Fruit fly (Drosophila melanogaster) whole organism, adult: ENCODE results near the gene Ugt36A1.

Experiments used
- CG11617 ChIP-seq: fragments of 200-800 bp; sonication (Bioruptor generic); optimal IDR thresholded peaks from 2 replicates; lab custom pipeline; 2017; ENCODE audit warnings: mild to moderate bottlenecking, missing biosample characterization, missing genetic modification reagents, missing genetic modification characterization
- CG12768 ChIP-seq: fragments of 200-800 bp; sonication (Bioruptor generic); optimal IDR thresholded peaks from 2 replicates; lab custom pipeline; 2017; ENCODE audit warnings: missing biosample characterization, missing genetic modification characterization, mild to moderate bottlenecking, moderate library complexity, missing genetic modification reagents
- CG14711 ChIP-seq: fragments of 200-800 bp; sonication (Bioruptor generic); optimal IDR thresholded peaks from 2 replicates; lab custom pipeline; 2018; ENCODE audit warnings: missing biosample characterization, mild to moderate bottlenecking, missing genetic modification characterization, moderate library complexity
- CG1620 ChIP-seq: fragments of 200-800 bp; sonication (Bioruptor generic); optimal IDR thresholded peaks from 2 replicates; lab custom pipeline; 2016; ENCODE audit warnings: missing biosample characterization, missing genetic modification characterization
- CG33017 ChIP-seq: fragments of 200-800 bp; sonication (Bioruptor generic); optimal IDR thresholded peaks from 2 replicates; lab custom pipeline; 2018; ENCODE audit warnings: missing biosample characterization, mild to moderate bottlenecking, missing genetic modification characterization, moderate library complexity
- CG5204 ChIP-seq: fragments of 200-800 bp; sonication (Bioruptor generic); optimal IDR thresholded peaks from 2 replicates; lab custom pipeline; 2016; ENCODE audit warnings: missing biosample characterization, missing genetic modification characterization
- CG7045 ChIP-seq: fragments of 200-800 bp; sonication (Bioruptor generic); optimal IDR thresholded peaks from 2 replicates; lab custom pipeline; 2017; ENCODE audit warnings: missing biosample characterization, mild to moderate bottlenecking, missing genetic modification characterization
- CG7101 ChIP-seq: fragments of 200-800 bp; sonication (Bioruptor generic); optimal IDR thresholded peaks from 2 replicates; lab custom pipeline; 2018; ENCODE audit warnings: missing biosample characterization, mild to moderate bottlenecking, missing genetic modification characterization, moderate library complexity
- Clk ChIP-seq: fragments of 200-800 bp; sonication (Bioruptor generic); optimal IDR thresholded peaks from 2 replicates; lab custom pipeline; 2017; ENCODE audit warnings: missing biosample characterization, missing genetic modification characterization
- Crg-1 ChIP-seq: fragments of 200-800 bp; sonication (Bioruptor generic); optimal IDR thresholded peaks from 2 replicates; lab custom pipeline; 2016; ENCODE audit warnings: missing biosample characterization, missing genetic modification characterization
- Hr96 ChIP-seq: fragments of 200-800 bp; sonication (Bioruptor generic); optimal IDR thresholded peaks from 2 replicates; lab custom pipeline; 2016; ENCODE audit warnings: missing biosample characterization, missing genetic modification characterization
- Mnt ChIP-seq: fragments of 200-800 bp; sonication (Bioruptor generic); optimal IDR thresholded peaks from 2 replicates; lab custom pipeline; 2016; ENCODE audit warnings: missing biosample characterization, mild to moderate bottlenecking, missing genetic modification characterization
- bab1 ChIP-seq: fragments of 200-800 bp; sonication (Bioruptor generic); optimal IDR thresholded peaks from 3 replicates; lab custom pipeline; 2019; ENCODE audit warnings: missing biosample characterization, mild to moderate bottlenecking, missing genetic modification characterization, moderate library complexity
- cic ChIP-seq: fragments of 200-800 bp; sonication (Bioruptor generic); optimal IDR thresholded peaks from 2 replicates; lab custom pipeline; 2017; ENCODE audit warnings: missing biosample characterization, mild to moderate bottlenecking, missing genetic modification characterization, moderate library complexity
- cnc ChIP-seq, 2 experiments: fragments of >200 bp; optimal IDR thresholded peaks; 2 replicates each; lab custom pipeline; 2017
- kay ChIP-seq: fragments of 200-800 bp; sonication (Bioruptor generic); peaks from one replicate; lab custom pipeline; 2016; ENCODE audit warnings: missing biosample characterization, missing genetic modification characterization, borderline replicate concordance
- ovo ChIP-seq: fragments of 200-800 bp; sonication (Bioruptor generic); optimal IDR thresholded peaks from 2 replicates; lab custom pipeline; 2016; ENCODE audit warnings: missing biosample characterization, missing genetic modification characterization
- pad ChIP-seq: fragments of 200-800 bp; sonication (Bioruptor generic); optimal IDR thresholded peaks from 3 replicates; lab custom pipeline; 2017; ENCODE audit warnings: missing biosample characterization, missing genetic modification characterization, mild to moderate bottlenecking, moderate library complexity, missing genetic modification reagents
- tj ChIP-seq: fragments of 200-800 bp; sonication (Bioruptor generic); optimal IDR thresholded peaks from 3 replicates; lab custom pipeline; 2017; ENCODE audit warnings: missing biosample characterization, mild to moderate bottlenecking, missing genetic modification characterization, moderate library complexity
- toe ChIP-seq: fragments of 200-800 bp; sonication (Bioruptor generic); optimal IDR thresholded peaks from 2 replicates; lab custom pipeline; 2016; ENCODE audit warnings: missing biosample characterization, missing genetic modification characterization

The Ugt36A1 gene

dm6 chr2L:3669034-3669433, 50.1 kb downstream of the Ugt36A1 start, which contains the start of gene Sfp24Bd:
Gene Sfp24Bd (minus strand): TSS chr2L:3669134.
- no peak for TF ChIP-seq toe (GFP tag; lab: Kevin White, UChicago)
- TF ChIP-seq CG12768 (GFP tag; lab: Kevin White, UChicago): no peak
- TF ChIP-seq Clk: no peak
- TF ChIP-seq cnc (optimal IDR thresholded peaks at IDR 0.05; lab: Kevin White, UChicago): no peak
- no peak for TF ChIP-seq Crg-1 (GFP tag; lab: Kevin White, UChicago)
- no peak for TF ChIP-seq cic
- no peak for TF ChIP-seq CG7101
- TF ChIP-seq Hr96 (GFP tag; lab: Kevin White, UChicago): no peak
- TF ChIP-seq tj: no peak
- TF ChIP-seq CG33017 (tag; lab: Kevin White, UChicago): no peak
- TF ChIP-seq CG7045 (GFP tag; lab: Kevin White, UChicago): no peak
- no peak for TF ChIP-seq CG14711 (tag; lab: Kevin White, UChicago)
- no peak for TF ChIP-seq ovo (GFP tag; lab: Kevin White, UChicago)
- TF ChIP-seq kay (GFP tag; lab: Kevin White, UChicago): no peak
- TF ChIP-seq Mnt: no peak
- no peak for TF ChIP-seq CG1620
- TF ChIP-seq pad (GFP tag; lab: Kevin White, UChicago): no peak
- no peak for TF ChIP-seq CG5204 (GFP tag; lab: Kevin White, UChicago)
- no peak for TF ChIP-seq CG11617 (GFP tag; lab: Kevin White, UChicago)
- TF ChIP-seq bab1 (GFP tag; lab: Kevin White, UChicago): no peak

- TF ChIP-seq CG12768 (GFP tag; lab: Kevin White, UChicago) (no peak), CG14711 (tag; lab: Kevin White, UChicago) (no peak), CG7101 (no peak), toe (GFP tag; lab: Kevin White, UChicago) (no peak), cic (no peak), pad (GFP tag; lab: Kevin White, UChicago) (no peak), CG7045 (GFP tag; lab: Kevin White, UChicago) (no peak), cnc (optimal IDR thresholded peaks at IDR 0.05; lab: Kevin White, UChicago) (no peak), CG33017 (tag; lab: Kevin White, UChicago) (no peak), Hr96 (GFP tag; lab: Kevin White, UChicago) (no peak), bab1 (GFP tag; lab: Kevin White, UChicago) (no peak), kay (GFP tag; lab: Kevin White, UChicago) (no peak), CG11617 (GFP tag; lab: Kevin White, UChicago) (no peak), Crg-1 (GFP tag; lab: Kevin White, UChicago) (no peak)
Measured at dm6 chr2L:3669675-3670074, 50.8 kb downstream of the Ugt36A1 start, which contains the start of gene Sfp24Bb. Gene Sfp24Bb (minus strand): TSS chr2L:3669775.

- TF ChIP-seq CG7101 (no peak), cnc (optimal IDR thresholded peaks at IDR 0.05; lab: Kevin White, UChicago) (no peak), CG14711 (tag; lab: Kevin White, UChicago) (no peak), Hr96 (GFP tag; lab: Kevin White, UChicago) (no peak), ovo (GFP tag; lab: Kevin White, UChicago) (no peak), kay (GFP tag; lab: Kevin White, UChicago) (no peak), cic (no peak), CG11617 (GFP tag; lab: Kevin White, UChicago) (no peak), CG1620 (no peak), bab1 (GFP tag; lab: Kevin White, UChicago) (no peak), CG5204 (GFP tag; lab: Kevin White, UChicago) (no peak)
Measured at dm6 chr2L:3670481-3670880, 51.6 kb downstream of the Ugt36A1 start, which contains the start of gene Sfp24Bc. Gene Sfp24Bc (minus strand): TSS chr2L:3670581.
